Fruit fly (Drosophila melanogaster) whole organism, embryonic: ENCODE results near the gene CG3071.

Experiments
- Aef1 ChIP-seq: fragments of 200-800 bp; sonication (Bioruptor generic); IDR thresholded peaks from 3 replicates; pipeline ENCODE4 v1.3.6; 2022; ENCODE audit warnings: missing biosample characterization, missing genetic modification characterization
- B-H2 ChIP-seq: fragments of 200-800 bp; sonication (Bioruptor generic); optimal IDR thresholded peaks from 2 replicates; lab custom pipeline; 2018; ENCODE audit warnings: missing biosample characterization, mild to moderate bottlenecking, missing genetic modification characterization
- Bgb ChIP-seq: fragments of 200-800 bp; sonication (Bioruptor generic); IDR thresholded peaks from 2 replicates; pipeline ENCODE4 v1.3.6; 2022; ENCODE audit warnings: missing biosample characterization, missing genetic modification characterization; ENCODE audit not compliant: partially characterized antibody
- CG10321 ChIP-seq: fragments of 200-800 bp; sonication (Bioruptor generic); IDR thresholded peaks from 2 replicates; pipeline ENCODE4 v1.3.6; 2022; ENCODE audit warnings: missing biosample characterization, missing genetic modification characterization
- CG13287 ChIP-seq: fragments of 200-800 bp; sonication (Bioruptor generic); IDR thresholded peaks from 2 replicates; pipeline ENCODE4 v1.3.6; 2022; ENCODE audit warnings: missing biosample characterization, missing genetic modification characterization; ENCODE audit not compliant: partially characterized antibody
- CG13894 ChIP-seq: fragments of 200-800 bp; sonication (Bioruptor generic); optimal IDR thresholded peaks from 3 replicates; lab custom pipeline; 2018; ENCODE audit warnings: missing biosample characterization, mild to moderate bottlenecking, missing genetic modification characterization, moderate library complexity
- CG14014 ChIP-seq: fragments of 200-800 bp; sonication (Bioruptor generic); IDR thresholded peaks from 2 replicates; pipeline ENCODE4 v1.3.6; 2022; ENCODE audit warnings: missing biosample characterization, missing genetic modification characterization
- CG1529 ChIP-seq: fragments of 200-800 bp; sonication (Bioruptor generic); optimal IDR thresholded peaks from 3 replicates; lab custom pipeline; 2018; ENCODE audit warnings: missing biosample characterization, missing genetic modification characterization
- CG15514 ChIP-seq: fragments of 200-800 bp; sonication (Bioruptor generic); optimal IDR thresholded peaks from 3 replicates; lab custom pipeline; 2017; ENCODE audit warnings: missing biosample characterization, missing genetic modification characterization, mild to moderate bottlenecking, moderate library complexity, missing genetic modification reagents
- CG15696 ChIP-seq: fragments of 200-800 bp; sonication (Bioruptor generic); optimal IDR thresholded peaks from 2 replicates; lab custom pipeline; 2019; ENCODE audit warnings: missing biosample characterization, mild to moderate bottlenecking, missing genetic modification characterization, moderate library complexity
- CG1647 ChIP-seq: fragments of 200-800 bp; sonication (Bioruptor generic); optimal IDR thresholded peaks from 3 replicates; lab custom pipeline; 2016; ENCODE audit warnings: missing biosample characterization, missing genetic modification characterization
- CG1832 ChIP-seq: fragments of 200-800 bp; sonication (Bioruptor generic); optimal IDR thresholded peaks from 2 replicates; lab custom pipeline; 2017; ENCODE audit warnings: missing biosample characterization, mild to moderate bottlenecking, missing genetic modification characterization, inconsistent platforms
- CG30403 ChIP-seq: fragments of 200-800 bp; sonication (Bioruptor generic); optimal IDR thresholded peaks from 3 replicates; lab custom pipeline; 2016; ENCODE audit warnings: missing biosample characterization, missing genetic modification characterization
- CG32767 ChIP-seq: fragments of 200-800 bp; sonication (Bioruptor generic); IDR thresholded peaks from 2 replicates; pipeline ENCODE4 v1.3.6; 2022; ENCODE audit warnings: missing biosample characterization, missing genetic modification characterization
- CG34422 ChIP-seq: fragments of 200-800 bp; sonication (Bioruptor generic); IDR thresholded peaks from 3 replicates; pipeline ENCODE4 v1.3.6; 2022; ENCODE audit warnings: missing biosample characterization, missing genetic modification characterization
- CG42726 ChIP-seq: fragments of 200-800 bp; sonication (Bioruptor generic); IDR thresholded peaks from 2 replicates; pipeline ENCODE4 v1.3.6; 2022; ENCODE audit warnings: missing biosample characterization, missing genetic modification characterization; ENCODE audit not compliant: partially characterized antibody
- CG43689 ChIP-seq: fragments of 200-800 bp; sonication (Bioruptor generic); IDR thresholded peaks from 2 replicates; pipeline ENCODE4 v1.3.6; 2022; ENCODE audit warnings: missing biosample characterization, missing genetic modification characterization
- CG4707 ChIP-seq: fragments of 200-800 bp; sonication (Bioruptor generic); optimal IDR thresholded peaks from 2 replicates; lab custom pipeline; 2018; ENCODE audit warnings: missing biosample characterization, mild to moderate bottlenecking, missing genetic modification characterization, moderate library complexity
- CG6791 ChIP-seq: fragments of 200-800 bp; sonication (Bioruptor generic); IDR thresholded peaks from 3 replicates; pipeline ENCODE4 v1.3.6; 2022; ENCODE audit warnings: missing biosample characterization, missing genetic modification characterization; ENCODE audit not compliant: partially characterized antibody
- CG6854 ChIP-seq: fragments of 200-800 bp; sonication (Bioruptor generic); optimal IDR thresholded peaks from 3 replicates; lab custom pipeline; 2017; ENCODE audit warnings: missing biosample characterization, mild to moderate bottlenecking, missing genetic modification characterization
- CG8290 ChIP-seq, 3 experiments: fragments of 200-800 bp; sonication (Bioruptor generic); optimal IDR thresholded peaks; 2 replicates each; lab custom pipeline; 2016 to 2019; ENCODE audit warnings: missing biosample characterization in 3 of 3, missing genetic modification characterization in 3 of 3, mild to moderate bottlenecking in 2 of 3, moderate library complexity in 1 of 3
- CG9932 ChIP-seq: fragments of 200-800 bp; sonication (Bioruptor generic); IDR thresholded peaks from 2 replicates; pipeline ENCODE4 v1.3.6; 2022; ENCODE audit warnings: missing biosample characterization, missing genetic modification characterization
- D ChIP-seq, 2 experiments: fragments of 200-800 bp in 1 of 2; fragments of >200 bp in 1 of 2; sonication (Bioruptor generic) in 1 of 2; optimal IDR thresholded peaks; 2 replicates in 1 of 2; 3 replicates in 1 of 2; lab custom pipeline; 2017; ENCODE audit warnings: mild to moderate bottlenecking in 1 of 2, missing biosample characterization in 1 of 2, missing genetic modification characterization in 1 of 2, missing genetic modification reagents in 1 of 2
- D19B ChIP-seq: fragments of 200-800 bp; sonication (Bioruptor generic); optimal IDR thresholded peaks from 2 replicates; lab custom pipeline; 2017; ENCODE audit warnings: missing biosample characterization, mild to moderate bottlenecking, missing genetic modification characterization
- Dbx ChIP-seq: fragments of 200-800 bp; sonication (Bioruptor generic); IDR thresholded peaks from 3 replicates; pipeline ENCODE4 v1.3.6; 2022; ENCODE audit warnings: missing biosample characterization, missing genetic modification characterization
- Dref ChIP-seq: fragments of 200-800 bp; sonication (Bioruptor generic); IDR thresholded peaks from 2 replicates; pipeline ENCODE4 v1.3.6; 2022; ENCODE audit warnings: missing biosample characterization, missing genetic modification characterization
- Hand ChIP-seq: fragments of 200-800 bp; sonication (Bioruptor generic); optimal IDR thresholded peaks from 2 replicates; lab custom pipeline; 2017; ENCODE audit warnings: mild to moderate bottlenecking, missing biosample characterization, missing genetic modification reagents, missing genetic modification characterization
- Kr ChIP-seq: fragments of 200-800 bp; sonication (Bioruptor generic); optimal IDR thresholded peaks from 2 replicates; lab custom pipeline; 2017; ENCODE audit warnings: missing biosample characterization, mild to moderate bottlenecking, missing genetic modification characterization
- MESR4 ChIP-seq: fragments of 200-800 bp; sonication (Bioruptor generic); optimal IDR thresholded peaks from 2 replicates; lab custom pipeline; 2018; ENCODE audit warnings: missing biosample characterization, mild to moderate bottlenecking, missing genetic modification characterization, moderate library complexity
- MTF-1 ChIP-seq: fragments of 200-800 bp; sonication (Bioruptor generic); optimal IDR thresholded peaks from 2 replicates; lab custom pipeline; 2018; ENCODE audit warnings: missing biosample characterization, mild to moderate bottlenecking, missing genetic modification characterization, borderline replicate concordance
- Med ChIP-seq: fragments of 200-800 bp; sonication (Bioruptor generic); peaks from one replicate; lab custom pipeline; 2016; ENCODE audit warnings: missing biosample characterization, missing genetic modification characterization, mild to moderate bottlenecking, inconsistent platforms, moderate library complexity
- Pdp1 ChIP-seq, 2 experiments: fragments of 200-800 bp; sonication (Bioruptor generic); optimal IDR thresholded peaks; 3 replicates each; lab custom pipeline; 2016; ENCODE audit warnings: missing biosample characterization in 2 of 2, missing genetic modification characterization in 2 of 2, mild to moderate bottlenecking in 1 of 2, moderate library complexity in 1 of 2
- Rfx ChIP-seq: fragments of 200-800 bp; sonication (Bioruptor generic); IDR thresholded peaks from 2 replicates; pipeline ENCODE4 v1.3.6; 2022; ENCODE audit warnings: missing biosample characterization, missing genetic modification characterization
- abd-A ChIP-seq: fragments of 200-800 bp; sonication (Bioruptor generic); optimal IDR thresholded peaks from 3 replicates; lab custom pipeline; 2019; ENCODE audit warnings: missing biosample characterization, mild to moderate bottlenecking, missing genetic modification characterization, moderate library complexity
- al ChIP-seq: fragments of 200-800 bp; sonication (Bioruptor generic); IDR thresholded peaks from 2 replicates; pipeline ENCODE4 v1.3.6; 2022; ENCODE audit warnings: missing biosample characterization, missing genetic modification characterization
- cg ChIP-seq: fragments of 200-800 bp; sonication (Bioruptor generic); optimal IDR thresholded peaks from 3 replicates; lab custom pipeline; 2019; ENCODE audit warnings: missing biosample characterization, mild to moderate bottlenecking, missing genetic modification characterization, moderate library complexity
- crol ChIP-seq: fragments of 200-800 bp; sonication (Bioruptor generic); IDR thresholded peaks from 2 replicates; pipeline ENCODE4 v1.3.6; 2022; ENCODE audit warnings: missing biosample characterization, missing genetic modification characterization
- fu2 ChIP-seq: fragments of 200-800 bp; sonication (Bioruptor generic); optimal IDR thresholded peaks from 2 replicates; lab custom pipeline; 2016; ENCODE audit warnings: missing biosample characterization, missing genetic modification characterization
- gce ChIP-seq: fragments of 200-800 bp; sonication (Bioruptor generic); IDR thresholded peaks from 3 replicates; pipeline ENCODE4 v1.3.6; 2022; ENCODE audit warnings: missing biosample characterization, missing genetic modification characterization
- insv ChIP-seq, 2 experiments: fragments of 200-800 bp; sonication (Bioruptor generic); optimal IDR thresholded peaks; 3 replicates each; lab custom pipeline; 2016 to 2018; ENCODE audit warnings: missing biosample characterization in 2 of 2, missing genetic modification characterization in 2 of 2
- lola ChIP-seq, 3 experiments: fragments of >200 bp in 2 of 3; fragments of 200-800 bp in 1 of 3; sonication (Bioruptor generic) in 1 of 3; optimal IDR thresholded peaks; 2 replicates each; lab custom pipeline; 2017 to 2019; ENCODE audit warnings: missing biosample characterization in 3 of 3, missing genetic modification characterization in 3 of 3, mild to moderate bottlenecking in 1 of 3, moderate library complexity in 1 of 3
- mirr ChIP-seq: fragments of 200-800 bp; sonication (Bioruptor generic); optimal IDR thresholded peaks from 3 replicates; lab custom pipeline; 2018; ENCODE audit warnings: missing biosample characterization, mild to moderate bottlenecking, missing genetic modification characterization
- nom ChIP-seq: fragments of 200-800 bp; sonication (Bioruptor generic); optimal IDR thresholded peaks from 2 replicates; lab custom pipeline; 2017; ENCODE audit warnings: missing biosample characterization, missing genetic modification characterization, mild to moderate bottlenecking, moderate library complexity, missing genetic modification reagents
- row ChIP-seq: fragments of 200-800 bp; sonication (Bioruptor generic); IDR thresholded peaks from 3 replicates; pipeline ENCODE4 v1.3.6; 2022; ENCODE audit warnings: missing biosample characterization, missing genetic modification characterization
- sens ChIP-seq: fragments of 200-800 bp; sonication (Bioruptor generic); peaks from one replicate; lab custom pipeline; 2016; ENCODE audit warnings: missing biosample characterization, missing genetic modification characterization
- sqz ChIP-seq: fragments of 200-800 bp; sonication (Bioruptor generic); optimal IDR thresholded peaks from 3 replicates; lab custom pipeline; 2018; ENCODE audit warnings: missing biosample characterization, mild to moderate bottlenecking, missing genetic modification characterization

CG3071 gene

dm6 chrX:2269822-2270556, 7.4 kb downstream of the CG3071 start:
- peak; percentile 17; the same call in 1 of the 2 replicates for TF ChIP-seq Rfx (GFP tag; lab: Robert Waterston, UW)
- no peak for TF ChIP-seq CG42726
- no peak for TF ChIP-seq al (GFP tag; lab: Robert Waterston, UW)
- no peak for TF ChIP-seq CG1647 (GFP tag; lab: Kevin White, UChicago)
- TF ChIP-seq CG32767 (GFP tag; lab: Robert Waterston, UW), result 0 out of 2 replicates have a peak, but pooled peaks have one; percentile 8
- TF ChIP-seq abd-A, result no peak
- TF ChIP-seq B-H2 (GFP tag; lab: Kevin White, UChicago), result peak; percentile 12
- peak; percentile 58 for TF ChIP-seq Kr
- TF ChIP-seq CG43689, result 0 out of 2 replicates have a peak, but pooled peaks have one; percentile 14
- no peak for TF ChIP-seq insv (GFP tag; optimal IDR thresholded peaks at IDR 0.05; lab: Kevin White, UChicago)
- no peak for TF ChIP-seq gce (GFP tag; lab: Robert Waterston, UW)
- peak; percentile 73; the same call in 1 of the 2 replicates for TF ChIP-seq CG10321 (GFP tag; lab: Robert Waterston, UW)
- no peak for TF ChIP-seq CG14014 (GFP tag; lab: Robert Waterston, UW)
- peak in 1 of 2 experiments; percentile 59 for TF ChIP-seq Pdp1 (GFP tag; optimal IDR thresholded peaks at IDR 0.05; lab: Kevin White, UChicago)
- peak; percentile 79 for TF ChIP-seq cg
- 0 out of 3 replicates have a peak, but pooled peaks have one; percentile 17 for TF ChIP-seq CG34422
- no peak for TF ChIP-seq MESR4 (GFP tag; lab: Kevin White, UChicago)
- TF ChIP-seq CG8290 (GFP tag; optimal IDR thresholded peaks at IDR 0.05; lab: Kevin White, UChicago), result peak; percentile 12
- peak in 1 of 2 experiments; percentile 42 for TF ChIP-seq CG8290 (tag; optimal IDR thresholded peaks at IDR 0.05; lab: Kevin White, UChicago)
- TF ChIP-seq lola (GFP tag; optimal IDR thresholded peaks at IDR 0.05; lab: Kevin White, UChicago), result peak in 1 of 3 experiments; percentile 9
- peak; percentile 22; the same call in 1 of the 2 replicates for TF ChIP-seq CG13287
- TF ChIP-seq row (GFP tag; lab: Robert Waterston, UW), result peak; percentile 17; the same call in 1 of the 3 replicates
- peak; percentile 13 for TF ChIP-seq CG15696 (tag; lab: Kevin White, UChicago)
- TF ChIP-seq crol (GFP tag; lab: Robert Waterston, UW), result peak; percentile 73
- TF ChIP-seq CG1832 (GFP tag; lab: Kevin White, UChicago), result peak; percentile 50
- peak; percentile 49 for TF ChIP-seq nom
- TF ChIP-seq CG4707 (GFP tag; lab: Kevin White, UChicago), result peak; percentile 30
- TF ChIP-seq sens, result peak; percentile 51
- TF ChIP-seq Dref, result peak; percentile 57
- peak; percentile 3 for TF ChIP-seq CG30403 (GFP tag; lab: Kevin White, UChicago)
- no peak for TF ChIP-seq D (optimal IDR thresholded peaks at IDR 0.05; lab: Kevin White, UChicago)
- TF ChIP-seq D (GFP tag; optimal IDR thresholded peaks at IDR 0.05; lab: Kevin White, UChicago), result peak; percentile 32
- TF ChIP-seq sqz (GFP tag; lab: Kevin White, UChicago), result peak; percentile 61
- 0 out of 3 replicates have a peak, but pooled peaks have one; percentile 17 for TF ChIP-seq Dbx (GFP tag; lab: Robert Waterston, UW)
- no peak for TF ChIP-seq D19B (GFP tag; lab: Kevin White, UChicago)
- TF ChIP-seq CG15514 (GFP tag; lab: Kevin White, UChicago), result no peak
- TF ChIP-seq CG9932 (GFP tag; lab: Robert Waterston, UW), result 0 out of 2 replicates have a peak, but pooled peaks have one; percentile 9
- 0 out of 3 replicates have a peak, but pooled peaks have one; percentile 23 for TF ChIP-seq CG6791
- TF ChIP-seq MTF-1 (GFP tag; lab: Kevin White, UChicago), result peak; percentile 2
- peak; percentile 15; the same call in 1 of the 2 replicates for TF ChIP-seq Bgb (GFP tag; lab: Robert Waterston, UW)
- 0 out of 3 replicates have a peak, but pooled peaks have one; percentile 5 for TF ChIP-seq Aef1 (GFP tag; lab: Robert Waterston, UW)
- peak; percentile 58 for TF ChIP-seq Med
- peak; percentile 14 for TF ChIP-seq CG1529 (GFP tag; lab: Kevin White, UChicago)
- peak; percentile 11 for TF ChIP-seq Hand (GFP tag; lab: Kevin White, UChicago)
- peak; percentile 7 for TF ChIP-seq mirr
- TF ChIP-seq CG6854 (GFP tag; lab: Kevin White, UChicago), result no peak
- TF ChIP-seq fu2 (GFP tag; lab: Kevin White, UChicago), result no peak
- peak; percentile 8 for TF ChIP-seq CG13894 (tag; lab: Kevin White, UChicago)
